Fruit fly (Drosophila melanogaster) whole organism, embryonic: ENCODE measurements around the gene Capr.

Experiments
- Bdp1 ChIP-seq: fragments of 200-800 bp; sonication (Bioruptor generic); optimal IDR thresholded peaks from 3 replicates; lab custom pipeline; 2016; ENCODE audit warnings: missing biosample characterization, missing genetic modification characterization
- C15 ChIP-seq: fragments of 200-800 bp; sonication (Bioruptor generic); IDR thresholded peaks from 3 replicates; pipeline ENCODE4 v1.3.6; 2022; ENCODE audit warnings: missing biosample characterization, missing genetic modification characterization
- CG10147 ChIP-seq: fragments of 200-800 bp; sonication (Bioruptor generic); optimal IDR thresholded peaks from 2 replicates; lab custom pipeline; 2019; ENCODE audit warnings: missing biosample characterization, mild to moderate bottlenecking, missing genetic modification characterization, moderate library complexity
- CG10431 ChIP-seq: fragments of 200-800 bp; sonication (Bioruptor generic); optimal IDR thresholded peaks from 3 replicates; lab custom pipeline; 2018; ENCODE audit warnings: missing biosample characterization, mild to moderate bottlenecking, missing genetic modification characterization
- CG11504 ChIP-seq: fragments of 200-800 bp; sonication (Bioruptor generic); optimal IDR thresholded peaks from 3 replicates; lab custom pipeline; 2019; ENCODE audit warnings: missing biosample characterization, mild to moderate bottlenecking, missing genetic modification characterization, moderate library complexity
- CG14860 ChIP-seq: fragments of 200-800 bp; sonication (Bioruptor generic); IDR thresholded peaks from 3 replicates; pipeline ENCODE4 v1.3.6; 2022; ENCODE audit warnings: missing biosample characterization, missing genetic modification characterization; ENCODE audit not compliant: partially characterized antibody
- CG1647 ChIP-seq: fragments of 200-800 bp; sonication (Bioruptor generic); optimal IDR thresholded peaks from 3 replicates; lab custom pipeline; 2016; ENCODE audit warnings: missing biosample characterization, missing genetic modification characterization
- CG16779 ChIP-seq: fragments of 200-800 bp; sonication (Bioruptor generic); IDR thresholded peaks from 2 replicates; pipeline ENCODE4 v1.3.6; 2022; ENCODE audit warnings: missing biosample characterization, missing genetic modification characterization
- CG18011 ChIP-seq: fragments of 200-800 bp; sonication (Bioruptor generic); optimal IDR thresholded peaks from 2 replicates; lab custom pipeline; 2017; ENCODE audit warnings: missing biosample characterization, missing genetic modification characterization, mild to moderate bottlenecking, moderate library complexity, missing genotype
- CG2712 ChIP-seq: fragments of 200-800 bp; optimal IDR thresholded peaks from 3 replicates; lab custom pipeline; 2019; ENCODE audit warnings: missing biosample characterization, mild to moderate bottlenecking, missing genetic modification characterization, moderate library complexity
- CG30020 ChIP-seq: fragments of 200-800 bp; optimal IDR thresholded peaks from 2 replicates; lab custom pipeline; 2019; ENCODE audit warnings: missing biosample characterization, mild to moderate bottlenecking, missing genetic modification characterization, moderate library complexity
- CG31365 ChIP-seq: fragments of 200-800 bp; sonication (Bioruptor generic); optimal IDR thresholded peaks from 2 replicates; lab custom pipeline; 2018; ENCODE audit warnings: missing biosample characterization, mild to moderate bottlenecking, missing genetic modification characterization
- CG32532 ChIP-seq: fragments of 200-800 bp; sonication (Bioruptor generic); IDR thresholded peaks from 2 replicates; pipeline ENCODE4 v1.3.6; 2022; ENCODE audit warnings: missing biosample characterization, missing genetic modification characterization
- CG34376 ChIP-seq: fragments of 200-800 bp; sonication (Bioruptor generic); optimal IDR thresholded peaks from 2 replicates; lab custom pipeline; 2018; ENCODE audit warnings: missing biosample characterization, mild to moderate bottlenecking, missing genetic modification characterization
- CG4617 ChIP-seq: fragments of 200-800 bp; sonication (Bioruptor generic); optimal IDR thresholded peaks from 3 replicates; lab custom pipeline; 2016; ENCODE audit warnings: missing biosample characterization, missing genetic modification characterization, borderline replicate concordance
- CG6765 ChIP-seq: fragments of 200-800 bp; sonication (Bioruptor generic); optimal IDR thresholded peaks from 3 replicates; lab custom pipeline; 2017; ENCODE audit warnings: missing biosample characterization, mild to moderate bottlenecking, missing genetic modification characterization
- CG9797 ChIP-seq: fragments of 200-800 bp; sonication (Bioruptor generic); optimal IDR thresholded peaks from 3 replicates; lab custom pipeline; 2018; ENCODE audit warnings: missing biosample characterization, mild to moderate bottlenecking, missing genetic modification characterization
- CG9932 ChIP-seq: fragments of 200-800 bp; sonication (Bioruptor generic); IDR thresholded peaks from 2 replicates; pipeline ENCODE4 v1.3.6; 2022; ENCODE audit warnings: missing biosample characterization, missing genetic modification characterization
- CHES-1-like ChIP-seq: fragments of 200-800 bp; sonication (Bioruptor generic); optimal IDR thresholded peaks from 2 replicates; lab custom pipeline; 2016; ENCODE audit warnings: missing biosample characterization, missing genetic modification characterization
- CoRest ChIP-seq: fragments of 200-800 bp; sonication (Bioruptor generic); optimal IDR thresholded peaks from 3 replicates; lab custom pipeline; 2018; ENCODE audit warnings: missing biosample characterization, mild to moderate bottlenecking, missing genetic modification characterization, moderate library complexity
- Dfd ChIP-seq, 2 experiments: fragments of >200 bp; optimal IDR thresholded peaks; 2 replicates each; lab custom pipeline; 2017; ENCODE audit warnings: missing biosample characterization in 2 of 2, missing genetic modification characterization in 2 of 2
- Dp ChIP-seq: fragments of 200-800 bp; sonication (Bioruptor generic); optimal IDR thresholded peaks from 2 replicates; lab custom pipeline; 2018; ENCODE audit warnings: missing biosample characterization, mild to moderate bottlenecking, missing genetic modification characterization, moderate library complexity
- E2f1 ChIP-seq: fragments of 200-800 bp; sonication (Bioruptor generic); IDR thresholded peaks from 2 replicates; pipeline ENCODE4 v1.3.6; 2022; ENCODE audit warnings: missing biosample characterization, missing genetic modification characterization
- Hmr ChIP-seq: fragments of 200-800 bp; sonication (Bioruptor generic); optimal IDR thresholded peaks from 3 replicates; lab custom pipeline; 2017; ENCODE audit warnings: mild to moderate bottlenecking, missing biosample characterization, missing genetic modification reagents, missing genetic modification characterization
- Hr51 ChIP-seq, 2 experiments: fragments of 200-800 bp; sonication (Bioruptor generic); optimal IDR thresholded peaks; 2 replicates in 1 of 2; 3 replicates in 1 of 2; lab custom pipeline; 2016 to 2018; ENCODE audit warnings: missing biosample characterization in 2 of 2, missing genetic modification characterization in 2 of 2, mild to moderate bottlenecking in 1 of 2, moderate library complexity in 1 of 2
- Hsf ChIP-seq: fragments of 200-800 bp; sonication (Bioruptor generic); optimal IDR thresholded peaks from 3 replicates; lab custom pipeline; 2016; ENCODE audit warnings: missing biosample characterization, missing genetic modification characterization
- Lhr ChIP-seq: fragments of 200-800 bp; sonication (Bioruptor generic); optimal IDR thresholded peaks from 3 replicates; lab custom pipeline; 2017; ENCODE audit warnings: mild to moderate bottlenecking, missing biosample characterization, missing genetic modification reagents, missing genetic modification characterization
- Mes4 ChIP-seq: fragments of 200-800 bp; sonication (Bioruptor generic); optimal IDR thresholded peaks from 2 replicates; lab custom pipeline; 2016; ENCODE audit warnings: missing biosample characterization, missing genetic modification characterization
- Ravus ChIP-seq: fragments of 200-800 bp; sonication (Bioruptor generic); IDR thresholded peaks from 2 replicates; pipeline ENCODE4 v1.3.6; 2022; ENCODE audit warnings: missing biosample characterization, missing genetic modification characterization
- Scr ChIP-seq: fragments of 200-800 bp; sonication (Bioruptor generic); IDR thresholded peaks from 2 replicates; pipeline ENCODE4 v1.3.6; 2022; ENCODE audit warnings: missing biosample characterization, missing genetic modification characterization; ENCODE audit not compliant: partially characterized antibody
- Six4 ChIP-seq: fragments of 200-800 bp; sonication (Bioruptor generic); optimal IDR thresholded peaks from 2 replicates; lab custom pipeline; 2016; ENCODE audit warnings: missing biosample characterization, missing genetic modification characterization
- Usf ChIP-seq: fragments of 200-800 bp; sonication (Bioruptor generic); optimal IDR thresholded peaks from 2 replicates; lab custom pipeline; 2017; ENCODE audit warnings: missing genotype, missing biosample characterization, missing genetic modification characterization
- ci ChIP-seq: fragments of 200-800 bp; sonication (Bioruptor generic); IDR thresholded peaks from 3 replicates; pipeline ENCODE4 v1.3.6; 2022; ENCODE audit warnings: missing biosample characterization, missing genetic modification characterization
- eyg ChIP-seq: fragments of 200-800 bp; sonication (Bioruptor generic); optimal IDR thresholded peaks from 3 replicates; lab custom pipeline; 2016; ENCODE audit warnings: missing biosample characterization, missing genetic modification characterization
- fd64A ChIP-seq: fragments of 200-800 bp; sonication (Bioruptor generic); optimal IDR thresholded peaks from 3 replicates; lab custom pipeline; 2018; ENCODE audit warnings: missing biosample characterization, mild to moderate bottlenecking, missing genetic modification characterization
- gfzf ChIP-seq: fragments of 200-800 bp; sonication (Bioruptor generic); optimal IDR thresholded peaks from 2 replicates; lab custom pipeline; 2016; ENCODE audit warnings: missing biosample characterization, mild to moderate bottlenecking, missing genetic modification characterization, moderate library complexity
- her ChIP-seq: fragments of 200-800 bp; sonication (Bioruptor generic); optimal IDR thresholded peaks from 2 replicates; lab custom pipeline; 2016; ENCODE audit warnings: missing biosample characterization, missing genetic modification characterization
- lab ChIP-seq: fragments of 200-800 bp; sonication (Bioruptor generic); optimal IDR thresholded peaks from 3 replicates; lab custom pipeline; 2017; ENCODE audit warnings: missing biosample characterization, missing genetic modification characterization, mild to moderate bottlenecking, moderate library complexity, missing genetic modification reagents
- lmd ChIP-seq: fragments of 200-800 bp; sonication (Bioruptor generic); IDR thresholded peaks from 2 replicates; pipeline ENCODE4 v1.3.6; 2022; ENCODE audit warnings: missing biosample characterization, missing genetic modification characterization
- luna ChIP-seq: fragments of 200-800 bp; sonication (Bioruptor generic); optimal IDR thresholded peaks from 2 replicates; lab custom pipeline; 2016; ENCODE audit warnings: missing biosample characterization, missing genetic modification characterization
- nmo ChIP-seq: fragments of 200-800 bp; sonication (Bioruptor generic); optimal IDR thresholded peaks from 2 replicates; lab custom pipeline; 2018; ENCODE audit warnings: missing biosample characterization, mild to moderate bottlenecking, missing genetic modification characterization, moderate library complexity
- nom ChIP-seq: fragments of 200-800 bp; sonication (Bioruptor generic); optimal IDR thresholded peaks from 2 replicates; lab custom pipeline; 2017; ENCODE audit warnings: missing biosample characterization, missing genetic modification characterization, mild to moderate bottlenecking, moderate library complexity, missing genetic modification reagents
- org-1 ChIP-seq: fragments of 200-800 bp; sonication (Bioruptor generic); optimal IDR thresholded peaks from 2 replicates; lab custom pipeline; 2017; ENCODE audit warnings: missing biosample characterization, missing genetic modification characterization
- shn ChIP-seq: fragments of 200-800 bp; sonication (Bioruptor generic); optimal IDR thresholded peaks from 3 replicates; lab custom pipeline; 2016; ENCODE audit warnings: missing biosample characterization, missing genetic modification characterization
- sna ChIP-seq: fragments of 200-800 bp; sonication (Bioruptor generic); IDR thresholded peaks from 2 replicates; pipeline ENCODE4 v1.3.6; 2022; ENCODE audit warnings: missing biosample characterization, missing genetic modification characterization; ENCODE audit not compliant: partially characterized antibody
- sug ChIP-seq: fragments of 200-800 bp; optimal IDR thresholded peaks from 2 replicates; lab custom pipeline; 2019; ENCODE audit warnings: missing biosample characterization, mild to moderate bottlenecking, missing genetic modification characterization, moderate library complexity
- tll ChIP-seq, 2 experiments: fragments of 200-800 bp in 1 of 2; fragments of >200 bp in 1 of 2; sonication (Bioruptor generic) in 1 of 2; optimal IDR thresholded peaks; 2 replicates each; lab custom pipeline; 2017 to 2019; ENCODE audit warnings: missing biosample characterization in 2 of 2, missing genetic modification characterization in 2 of 2, mild to moderate bottlenecking in 1 of 2, moderate library complexity in 1 of 2
- trh ChIP-seq: fragments of 200-800 bp; sonication (Bioruptor generic); optimal IDR thresholded peaks from 2 replicates; lab custom pipeline; 2016; ENCODE audit warnings: missing biosample characterization, missing genetic modification characterization
- zfh2 ChIP-seq: fragments of 200-800 bp; sonication (Bioruptor generic); optimal IDR thresholded peaks from 2 replicates; lab custom pipeline; 2016; ENCODE audit warnings: missing biosample characterization, missing genetic modification characterization

Gene Capr

dm6 chr3L:18672986-18673633 is at the start of gene Capr (continued):
- TF ChIP-seq Dfd (GFP tag; optimal IDR thresholded peaks at IDR 0.05; lab: Kevin White, UChicago) (peak in 1 of 2 experiments; percentile 63), Hmr (GFP tag; lab: Kevin White, UChicago) (peak; percentile 29), fd64A (GFP tag; lab: Kevin White, UChicago) (no peak), Usf (GFP tag; lab: Kevin White, UChicago) (no peak), CG9932 (peak; percentile 84), luna (GFP tag; lab: Kevin White, UChicago) (peak; percentile 10), CG14860 (GFP tag; lab: Robert Waterston, UW) (peak; percentile 100), CG10431 (GFP tag; lab: Kevin White, UChicago) (no peak), CG31365 (tag; lab: Kevin White, UChicago) (no peak), Scr (GFP tag; lab: Robert Waterston, UW) (peak; percentile 99), org-1 (GFP tag; lab: Kevin White, UChicago) (no peak), CG32532 (peak; percentile 57), Hr51 (GFP tag; optimal IDR thresholded peaks at IDR 0.05; lab: Kevin White, UChicago) (peak in 1 of 2 experiments; percentile 44), nom (GFP tag; lab: Kevin White, UChicago) (peak; percentile 22), CG34376 (peak; percentile 18), nmo (GFP tag; lab: Kevin White, UChicago) (peak; percentile 55), C15 (no peak), CG18011 (GFP tag; lab: Kevin White, UChicago) (peak; percentile 17), eyg (peak; percentile 8), Mes4 (GFP tag; lab: Kevin White, UChicago) (peak; percentile 30), CG9797 (GFP tag; lab: Kevin White, UChicago) (peak; percentile 51), shn (GFP tag; lab: Kevin White, UChicago) (peak; percentile 17), sna (GFP tag; lab: Robert Waterston, UW) (peak; percentile 100), sug (peak; percentile 34), ci (GFP tag; lab: Robert Waterston, UW) (peak; percentile 56; the same call in 1 of the 3 replicates), Dp (GFP tag; lab: Kevin White, UChicago) (peak; percentile 78), lmd (GFP tag; lab: Robert Waterston, UW) (peak; percentile 25; the same call in 1 of the 2 replicates), CG30020 (tag; lab: Kevin White, UChicago) (peak; percentile 42), Lhr (GFP tag; lab: Kevin White, UChicago) (peak; percentile 37), gfzf (peak; percentile 38), lab (no peak), Six4 (no peak), CoRest (tag; lab: Kevin White, UChicago) (peak; percentile 34), Bdp1 (no peak), CG16779 (peak; percentile 45; the same call in 1 of the 2 replicates), CHES-1-like (GFP tag; lab: Kevin White, UChicago) (peak; percentile 45), CG10147 (GFP tag; lab: Kevin White, UChicago) (no peak), E2f1 (GFP tag; lab: Robert Waterston, UW) (no peak), trh (GFP tag; lab: Kevin White, UChicago) (no peak), tll (GFP tag; optimal IDR thresholded peaks at IDR 0.05; lab: Kevin White, UChicago) (peak in 1 of 2 experiments; percentile 22), CG1647 (GFP tag; lab: Kevin White, UChicago) (peak; percentile 28), Ravus (GFP tag; lab: Robert Waterston, UW) (no peak), CG6765 (peak; percentile 3), Hsf (peak; percentile 41), CG2712 (tag; lab: Kevin White, UChicago) (peak; percentile 54), her (GFP tag; lab: Kevin White, UChicago) (peak; percentile 58), zfh2 (GFP tag; lab: Kevin White, UChicago) (peak; percentile 54), CG4617 (GFP tag; lab: Kevin White, UChicago) (peak; percentile 37), CG11504 (peak; percentile 69)
